Fruit fly (Drosophila melanogaster) whole organism, embryonic: ENCODE results near the gene yellow-f.

Source experiments
- Atf3 ChIP-seq: fragments of 200-800 bp; sonication (Bioruptor generic); optimal IDR thresholded peaks from 3 replicates; lab custom pipeline; 2016; ENCODE audit warnings: missing biosample characterization, missing genetic modification characterization
- CG10959 ChIP-seq: fragments of 200-800 bp; sonication (Bioruptor generic); IDR thresholded peaks from 2 replicates; pipeline ENCODE4 v1.3.6; 2022; ENCODE audit warnings: missing biosample characterization, missing genetic modification characterization
- CG12299 ChIP-seq: fragments of 200-800 bp; sonication (Bioruptor generic); optimal IDR thresholded peaks from 2 replicates; lab custom pipeline; 2018; ENCODE audit warnings: missing biosample characterization, mild to moderate bottlenecking, missing genetic modification characterization
- CG1233 ChIP-seq: fragments of 200-800 bp; sonication (Bioruptor generic); optimal IDR thresholded peaks from 4 replicates; lab custom pipeline; 2018; ENCODE audit warnings: missing biosample characterization, mild to moderate bottlenecking, missing genetic modification characterization
- CG13123 ChIP-seq: fragments of 200-800 bp; sonication (Bioruptor generic); optimal IDR thresholded peaks from 2 replicates; lab custom pipeline; 2016; ENCODE audit warnings: missing biosample characterization, missing genetic modification characterization
- CG13287 ChIP-seq: fragments of 200-800 bp; sonication (Bioruptor generic); IDR thresholded peaks from 2 replicates; pipeline ENCODE4 v1.3.6; 2022; ENCODE audit warnings: missing biosample characterization, missing genetic modification characterization; ENCODE audit not compliant: partially characterized antibody
- CG13424 ChIP-seq: fragments of 200-800 bp; sonication (Bioruptor generic); optimal IDR thresholded peaks from 2 replicates; lab custom pipeline; 2019; ENCODE audit warnings: missing biosample characterization, mild to moderate bottlenecking, missing genetic modification characterization, moderate library complexity
- CG14050 ChIP-seq: fragments of 200-800 bp; sonication (Bioruptor generic); IDR thresholded peaks from 3 replicates; pipeline ENCODE4 v1.3.6; 2022; ENCODE audit warnings: missing biosample characterization, missing genetic modification characterization
- CG1529 ChIP-seq: fragments of 200-800 bp; sonication (Bioruptor generic); optimal IDR thresholded peaks from 3 replicates; lab custom pipeline; 2018; ENCODE audit warnings: missing biosample characterization, missing genetic modification characterization
- CG15479 ChIP-seq: fragments of 200-800 bp; sonication (Bioruptor generic); optimal IDR thresholded peaks from 3 replicates; lab custom pipeline; 2019; ENCODE audit warnings: missing biosample characterization, mild to moderate bottlenecking, missing genetic modification characterization, moderate library complexity
- CG1603 ChIP-seq: fragments of 200-800 bp; sonication (Bioruptor generic); optimal IDR thresholded peaks from 2 replicates; lab custom pipeline; 2019; ENCODE audit warnings: missing biosample characterization, mild to moderate bottlenecking, missing genetic modification characterization, moderate library complexity
- CG16813 ChIP-seq: fragments of 200-800 bp; sonication (Bioruptor generic); IDR thresholded peaks from 3 replicates; pipeline ENCODE4 v1.3.6; 2022; ENCODE audit warnings: missing biosample characterization, missing genetic modification characterization; ENCODE audit not compliant: partially characterized antibody
- CG17328 ChIP-seq: fragments of 200-800 bp; sonication (Bioruptor generic); IDR thresholded peaks from 2 replicates; pipeline ENCODE4 v1.3.6; 2022; ENCODE audit warnings: missing biosample characterization, missing genetic modification characterization
- CG17361 ChIP-seq: fragments of 200-800 bp; sonication (Bioruptor generic); IDR thresholded peaks from 3 replicates; pipeline ENCODE4 v1.3.6; 2022; ENCODE audit warnings: missing biosample characterization, missing genetic modification characterization
- CG34422 ChIP-seq: fragments of 200-800 bp; sonication (Bioruptor generic); IDR thresholded peaks from 3 replicates; pipeline ENCODE4 v1.3.6; 2022; ENCODE audit warnings: missing biosample characterization, missing genetic modification characterization
- CG3838 ChIP-seq: fragments of 200-800 bp; sonication (Bioruptor generic); optimal IDR thresholded peaks from 3 replicates; lab custom pipeline; 2016; ENCODE audit warnings: missing biosample characterization, missing genetic modification characterization
- CG4282 ChIP-seq: fragments of 200-800 bp; sonication (Bioruptor generic); optimal IDR thresholded peaks from 2 replicates; lab custom pipeline; 2016; ENCODE audit warnings: missing biosample characterization, missing genetic modification characterization
- CG4820 ChIP-seq: fragments of 200-800 bp; sonication (Bioruptor generic); optimal IDR thresholded peaks from 3 replicates; lab custom pipeline; 2016; ENCODE audit warnings: missing biosample characterization, missing genetic modification characterization
- CG5180 ChIP-seq: fragments of 200-800 bp; sonication (Bioruptor generic); optimal IDR thresholded peaks from 3 replicates; lab custom pipeline; 2017; ENCODE audit warnings: missing biosample characterization, missing genetic modification characterization, mild to moderate bottlenecking, moderate library complexity, missing genetic modification reagents
- CG9727 ChIP-seq: fragments of 200-800 bp; sonication (Bioruptor generic); optimal IDR thresholded peaks from 3 replicates; lab custom pipeline; 2017; ENCODE audit warnings: missing biosample characterization, mild to moderate bottlenecking, missing genetic modification characterization
- CHES-1-like ChIP-seq: fragments of 200-800 bp; sonication (Bioruptor generic); optimal IDR thresholded peaks from 2 replicates; lab custom pipeline; 2016; ENCODE audit warnings: missing biosample characterization, missing genetic modification characterization
- D19B ChIP-seq: fragments of 200-800 bp; sonication (Bioruptor generic); optimal IDR thresholded peaks from 2 replicates; lab custom pipeline; 2017; ENCODE audit warnings: missing biosample characterization, mild to moderate bottlenecking, missing genetic modification characterization
- Deaf1 ChIP-seq: fragments of 200-800 bp; optimal IDR thresholded peaks from 3 replicates; lab custom pipeline; 2019; ENCODE audit warnings: missing biosample characterization, mild to moderate bottlenecking, missing genetic modification characterization, moderate library complexity
- Dip2 ChIP-seq: fragments of 200-800 bp; sonication (Bioruptor generic); IDR thresholded peaks from 2 replicates; pipeline ENCODE4 v1.3.6; 2022; ENCODE audit warnings: missing biosample characterization, missing genetic modification characterization
- Elba2 ChIP-seq: fragments of 200-800 bp; sonication (Bioruptor generic); optimal IDR thresholded peaks from 3 replicates; lab custom pipeline; 2016; ENCODE audit warnings: missing biosample characterization, missing genetic modification characterization
- GATAe ChIP-seq: fragments of 200-800 bp; sonication (Bioruptor generic); conservative IDR thresholded peaks from 2 replicates; pipeline ENCODE4 v1.3.6; 2022; ENCODE audit warnings: missing biosample characterization, missing genetic modification characterization
- Kr ChIP-seq: fragments of 200-800 bp; sonication (Bioruptor generic); optimal IDR thresholded peaks from 2 replicates; lab custom pipeline; 2017; ENCODE audit warnings: missing biosample characterization, mild to moderate bottlenecking, missing genetic modification characterization
- Lpt ChIP-seq: fragments of >200 bp; optimal IDR thresholded peaks from 2 replicates; lab custom pipeline; 2018; ENCODE audit warnings: missing biosample characterization, missing genetic modification characterization
- Meics ChIP-seq: fragments of 200-800 bp; sonication (Bioruptor generic); optimal IDR thresholded peaks from 2 replicates; lab custom pipeline; 2017; ENCODE audit warnings: missing biosample characterization, mild to moderate bottlenecking, missing genetic modification characterization
- NFAT ChIP-seq: fragments of 200-800 bp; sonication (Bioruptor generic); IDR thresholded peaks from 2 replicates; pipeline ENCODE4 v1.3.6; 2022; ENCODE audit warnings: missing biosample characterization, missing genetic modification characterization
- NfI ChIP-seq: fragments of 200-800 bp; sonication (Bioruptor generic); optimal IDR thresholded peaks from 3 replicates; lab custom pipeline; 2018; ENCODE audit warnings: missing biosample characterization, mild to moderate bottlenecking, missing genetic modification characterization, moderate library complexity
- Opbp ChIP-seq: fragments of 200-800 bp; sonication (Bioruptor generic); IDR thresholded peaks from 3 replicates; pipeline ENCODE4 v1.3.6; 2022; ENCODE audit warnings: missing biosample characterization, missing genetic modification characterization; ENCODE audit not compliant: partially characterized antibody
- Sin3A ChIP-seq: fragments of >200 bp; optimal IDR thresholded peaks from 2 replicates; lab custom pipeline; 2018
- Xbp1 ChIP-seq: fragments of 200-800 bp; sonication (Bioruptor generic); optimal IDR thresholded peaks from 3 replicates; lab custom pipeline; 2016; ENCODE audit warnings: missing biosample characterization, mild to moderate bottlenecking, missing genetic modification characterization
- cato ChIP-seq: fragments of 200-800 bp; sonication (Bioruptor generic); optimal IDR thresholded peaks from 2 replicates; lab custom pipeline; 2016; ENCODE audit warnings: missing biosample characterization, missing genetic modification characterization, borderline replicate concordance
- ci ChIP-seq: fragments of 200-800 bp; sonication (Bioruptor generic); IDR thresholded peaks from 3 replicates; pipeline ENCODE4 v1.3.6; 2022; ENCODE audit warnings: missing biosample characterization, missing genetic modification characterization
- ems ChIP-seq: fragments of 200-800 bp; sonication (Bioruptor generic); optimal IDR thresholded peaks from 3 replicates; lab custom pipeline; 2016; ENCODE audit warnings: missing biosample characterization, missing genetic modification characterization
- fd3F ChIP-seq: fragments of 200-800 bp; sonication (Bioruptor generic); optimal IDR thresholded peaks from 2 replicates; lab custom pipeline; 2018; ENCODE audit warnings: missing biosample characterization, mild to moderate bottlenecking, missing genetic modification characterization, moderate library complexity
- gce ChIP-seq: fragments of 200-800 bp; sonication (Bioruptor generic); IDR thresholded peaks from 3 replicates; pipeline ENCODE4 v1.3.6; 2022; ENCODE audit warnings: missing biosample characterization, missing genetic modification characterization
- gcm2 ChIP-seq: fragments of 200-800 bp; sonication (Bioruptor generic); optimal IDR thresholded peaks from 2 replicates; lab custom pipeline; 2016; ENCODE audit warnings: missing biosample characterization, missing genetic modification characterization
- ham ChIP-seq: fragments of 200-800 bp; sonication (Bioruptor generic); IDR thresholded peaks from 2 replicates; pipeline ENCODE4 v1.3.6; 2022; ENCODE audit warnings: missing biosample characterization, missing genetic modification characterization
- insv ChIP-seq, 2 experiments: fragments of 200-800 bp; sonication (Bioruptor generic); optimal IDR thresholded peaks; 3 replicates each; lab custom pipeline; 2016 to 2018; ENCODE audit warnings: missing biosample characterization in 2 of 2, missing genetic modification characterization in 2 of 2
- kni ChIP-seq: fragments of 200-800 bp; sonication (Bioruptor generic); optimal IDR thresholded peaks from 3 replicates; lab custom pipeline; 2017; ENCODE audit warnings: mild to moderate bottlenecking, missing biosample characterization, missing genetic modification reagents, missing genetic modification characterization
- mam ChIP-seq: fragments of 200-800 bp; sonication (Bioruptor generic); optimal IDR thresholded peaks from 3 replicates; lab custom pipeline; 2016; ENCODE audit warnings: missing biosample characterization, missing genetic modification characterization
- nau ChIP-seq: fragments of 200-800 bp; sonication (Bioruptor generic); optimal IDR thresholded peaks from 3 replicates; lab custom pipeline; 2017; ENCODE audit warnings: missing biosample characterization, mild to moderate bottlenecking, missing genetic modification characterization, missing genetic modification reagents
- oc ChIP-seq: fragments of 200-800 bp; sonication (Bioruptor generic); optimal IDR thresholded peaks from 2 replicates; lab custom pipeline; 2018; ENCODE audit warnings: missing biosample characterization, mild to moderate bottlenecking, missing genetic modification characterization, moderate library complexity
- p53 ChIP-seq: fragments of 200-800 bp; sonication (Bioruptor generic); optimal IDR thresholded peaks from 2 replicates; lab custom pipeline; 2016; ENCODE audit warnings: missing biosample characterization, missing genetic modification characterization
- prd ChIP-seq, 3 experiments: fragments of >200 bp in 2 of 3; fragments of 200-800 bp in 1 of 3; sonication (Bioruptor generic) in 1 of 3; optimal IDR thresholded peaks in 2 of 3; IDR thresholded peaks in 1 of 3; 2 replicates in 2 of 3; 3 replicates in 1 of 3; pipeline versions ENCODE4 v1.3.6 to Lab custom; 2017 to 2022; ENCODE audit warnings: missing biosample characterization in 1 of 3, missing genetic modification characterization in 1 of 3
- pzg ChIP-seq: fragments of 200-800 bp; sonication (Bioruptor generic); optimal IDR thresholded peaks from 3 replicates; lab custom pipeline; 2018; ENCODE audit warnings: missing biosample characterization, mild to moderate bottlenecking, missing genetic modification characterization, moderate library complexity
- vnd ChIP-seq: fragments of 200-800 bp; sonication (Bioruptor generic); IDR thresholded peaks from 3 replicates; pipeline ENCODE4 v1.3.6; 2022; ENCODE audit warnings: missing biosample characterization, missing genetic modification characterization; ENCODE audit not compliant: partially characterized antibody

Gene yellow-f

DNA sequence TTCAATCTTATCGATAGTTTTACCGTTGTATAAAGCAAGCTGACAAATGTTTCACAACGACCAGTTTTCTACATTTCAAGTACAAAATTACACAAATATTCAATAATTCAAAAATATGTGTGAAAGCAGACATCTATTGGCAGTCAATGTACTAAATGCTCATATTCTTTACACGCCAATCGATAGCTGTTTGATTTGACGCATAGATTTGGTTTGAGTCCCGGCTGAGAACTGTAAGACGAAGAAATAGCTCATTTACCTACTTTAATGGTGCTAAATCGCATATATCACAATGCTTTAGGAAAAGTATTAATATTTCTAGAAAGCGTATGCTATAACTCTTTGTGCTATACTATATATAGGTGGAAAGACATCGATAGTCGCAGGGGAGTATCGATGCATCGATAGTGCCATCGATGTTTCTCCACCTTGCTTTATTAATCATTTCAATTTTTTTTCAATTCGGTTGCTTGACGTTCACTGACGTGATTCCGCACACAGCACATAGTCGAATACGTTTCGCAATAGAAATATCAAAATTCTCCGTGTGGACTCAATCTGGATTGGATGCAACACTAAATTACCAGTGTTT, 12.3 kb downstream of the yellow-f start, which contains the start of gene Paip2 (continued):
- TF ChIP-seq CG17361 (GFP tag; lab: Robert Waterston, UW), result peak; percentile 46; the same call in 2 of the 3 replicates
- no peak; the same call in 2 of the 3 replicates for TF ChIP-seq ci (GFP tag; lab: Robert Waterston, UW)
- no peak for TF ChIP-seq gcm2 (GFP tag; lab: Kevin White, UChicago)
- no peak for TF ChIP-seq Meics (GFP tag; lab: Kevin White, UChicago)
- peak; percentile 71 for TF ChIP-seq CG1603 (tag; lab: Kevin White, UChicago)
- no peak for TF ChIP-seq CG1529 (GFP tag; lab: Kevin White, UChicago)
- no peak for TF ChIP-seq fd3F (GFP tag; lab: Kevin White, UChicago)
- no peak for TF ChIP-seq nau
- peak; percentile 5 for TF ChIP-seq NfI (GFP tag; lab: Kevin White, UChicago)
- no peak for TF ChIP-seq Kr (GFP tag; lab: Kevin White, UChicago)
- TF ChIP-seq D19B (GFP tag; lab: Kevin White, UChicago), result no peak
- no peak for TF ChIP-seq CG14050
- TF ChIP-seq CG4820 (GFP tag; lab: Kevin White, UChicago), result no peak
- no peak for TF ChIP-seq prd (optimal IDR thresholded peaks at IDR 0.05; lab: Kevin White, UChicago)
- TF ChIP-seq prd (GFP tag; IDR thresholded peaks at IDR 0.05; lab: Robert Waterston, UW), result no peak
- TF ChIP-seq Dip2 (GFP tag; lab: Robert Waterston, UW), result no peak
- TF ChIP-seq CG10959 (GFP tag; lab: Robert Waterston, UW), result no peak
- peak; percentile 98 for TF ChIP-seq vnd (GFP tag; lab: Robert Waterston, UW)
- TF ChIP-seq CG5180 (GFP tag; lab: Kevin White, UChicago), result no peak
- TF ChIP-seq CG13287 (GFP tag; lab: Robert Waterston, UW), result peak; percentile 98
- peak; percentile 39 for TF ChIP-seq CG3838 (GFP tag; lab: Kevin White, UChicago)
- no peak for TF ChIP-seq CG13123 (GFP tag; lab: Kevin White, UChicago)
- TF ChIP-seq GATAe, result no peak
- no peak for TF ChIP-seq CG17328 (GFP tag; lab: Robert Waterston, UW)
- no peak for TF ChIP-seq CG9727 (GFP tag; lab: Kevin White, UChicago)
- TF ChIP-seq cato, result no peak
- TF ChIP-seq CHES-1-like (GFP tag; lab: Kevin White, UChicago), result no peak
- TF ChIP-seq kni (GFP tag; lab: Kevin White, UChicago), result no peak
- no peak for TF ChIP-seq CG1233 (GFP tag; lab: Kevin White, UChicago)
- TF ChIP-seq Deaf1 (tag; lab: Kevin White, UChicago), result no peak
- TF ChIP-seq CG13424, result peak; percentile 10
- no peak for TF ChIP-seq CG15479 (GFP tag; lab: Kevin White, UChicago)
- peak; percentile 96 for TF ChIP-seq Opbp (GFP tag; lab: Robert Waterston, UW)
- TF ChIP-seq CG4282 (GFP tag; lab: Kevin White, UChicago), result no peak
- peak; percentile 79 for TF ChIP-seq Sin3A
- TF ChIP-seq CG34422 (GFP tag; lab: Robert Waterston, UW), result no peak
- peak; percentile 1 for TF ChIP-seq Atf3
- TF ChIP-seq p53 (GFP tag; lab: Kevin White, UChicago), result no peak
- no peak for TF ChIP-seq Elba2 (GFP tag; lab: Kevin White, UChicago)
- no peak for TF ChIP-seq oc (tag; lab: Kevin White, UChicago)
- no peak for TF ChIP-seq ham (GFP tag; lab: Robert Waterston, UW)
- TF ChIP-seq insv (GFP tag; optimal IDR thresholded peaks at IDR 0.05; lab: Kevin White, UChicago), result peak in 1 of 2 experiments; percentile 32
- TF ChIP-seq CG16813, result peak; percentile 99
- no peak for TF ChIP-seq Xbp1
- no peak for TF ChIP-seq gce
- no peak for TF ChIP-seq NFAT (GFP tag; lab: Robert Waterston, UW)
- TF ChIP-seq pzg (GFP tag; lab: Kevin White, UChicago), result peak; percentile 87
- TF ChIP-seq ems, result no peak
- no peak for TF ChIP-seq Lpt (GFP tag; lab: Kevin White, UChicago)
- TF ChIP-seq CG12299 (tag; lab: Kevin White, UChicago), result peak; percentile 5
- TF ChIP-seq mam (GFP tag; lab: Kevin White, UChicago), result no peak
